Fruit fly (Drosophila melanogaster) whole organism, embryonic: ENCODE results near the gene Snx6.

ENCODE experiments used
- CG10654 ChIP-seq: fragments of 200-800 bp; sonication (Bioruptor generic); optimal IDR thresholded peaks from 2 replicates; lab custom pipeline; 2016; ENCODE audit warnings: missing biosample characterization, missing genetic modification characterization
- CG12744 ChIP-seq: fragments of 200-800 bp; sonication (Bioruptor generic); optimal IDR thresholded peaks from 2 replicates; lab custom pipeline; 2016; ENCODE audit warnings: missing biosample characterization, missing genetic modification characterization
- CG16813 ChIP-seq: fragments of 200-800 bp; sonication (Bioruptor generic); IDR thresholded peaks from 3 replicates; pipeline ENCODE4 v1.3.6; 2022; ENCODE audit warnings: missing biosample characterization, missing genetic modification characterization; ENCODE audit not compliant: partially characterized antibody
- CG18476 ChIP-seq: fragments of 200-800 bp; sonication (Bioruptor generic); optimal IDR thresholded peaks from 2 replicates; lab custom pipeline; 2016; ENCODE audit warnings: missing biosample characterization, mild to moderate bottlenecking, missing genetic modification characterization
- CG18619 ChIP-seq: fragments of 200-800 bp; sonication (Bioruptor generic); optimal IDR thresholded peaks from 3 replicates; lab custom pipeline; 2017; ENCODE audit warnings: missing biosample characterization, mild to moderate bottlenecking, missing genetic modification characterization
- CG33557 ChIP-seq: fragments of 200-800 bp; sonication (Bioruptor generic); optimal IDR thresholded peaks from 2 replicates; lab custom pipeline; 2019; ENCODE audit warnings: missing biosample characterization, mild to moderate bottlenecking, missing genetic modification characterization, moderate library complexity
- CG42726 ChIP-seq: fragments of 200-800 bp; sonication (Bioruptor generic); IDR thresholded peaks from 2 replicates; pipeline ENCODE4 v1.3.6; 2022; ENCODE audit warnings: missing biosample characterization, missing genetic modification characterization; ENCODE audit not compliant: partially characterized antibody
- CG4282 ChIP-seq: fragments of 200-800 bp; sonication (Bioruptor generic); optimal IDR thresholded peaks from 2 replicates; lab custom pipeline; 2016; ENCODE audit warnings: missing biosample characterization, missing genetic modification characterization
- CG4360 ChIP-seq: fragments of 200-800 bp; sonication (Bioruptor generic); IDR thresholded peaks from 2 replicates; pipeline ENCODE4 v1.3.6; 2022; ENCODE audit warnings: missing biosample characterization, missing genetic modification characterization
- CG6175 ChIP-seq: fragments of 200-800 bp; sonication (Bioruptor generic); IDR thresholded peaks from 3 replicates; pipeline ENCODE4 v1.3.6; 2022; ENCODE audit warnings: missing biosample characterization, missing genetic modification characterization
- CG7745 ChIP-seq: fragments of 200-800 bp; sonication (Bioruptor generic); optimal IDR thresholded peaks from 2 replicates; lab custom pipeline; 2018; ENCODE audit warnings: missing biosample characterization, mild to moderate bottlenecking, missing genetic modification characterization, moderate library complexity
- CG9437 ChIP-seq: fragments of 200-800 bp; sonication (Bioruptor generic); optimal IDR thresholded peaks from 2 replicates; lab custom pipeline; 2018; ENCODE audit warnings: missing biosample characterization, mild to moderate bottlenecking, missing genetic modification characterization
- Deaf1 ChIP-seq: fragments of 200-800 bp; optimal IDR thresholded peaks from 3 replicates; lab custom pipeline; 2019; ENCODE audit warnings: missing biosample characterization, mild to moderate bottlenecking, missing genetic modification characterization, moderate library complexity
- Doc2 ChIP-seq: fragments of 200-800 bp; sonication (Bioruptor generic); IDR thresholded peaks from 2 replicates; pipeline ENCODE4 v1.3.6; 2022; ENCODE audit warnings: missing biosample characterization, missing genetic modification characterization
- Med ChIP-seq: fragments of 200-800 bp; sonication (Bioruptor generic); peaks from one replicate; lab custom pipeline; 2016; ENCODE audit warnings: missing biosample characterization, missing genetic modification characterization, mild to moderate bottlenecking, inconsistent platforms, moderate library complexity
- Mes4 ChIP-seq: fragments of 200-800 bp; sonication (Bioruptor generic); optimal IDR thresholded peaks from 2 replicates; lab custom pipeline; 2016; ENCODE audit warnings: missing biosample characterization, missing genetic modification characterization
- NC2α ChIP-seq: fragments of 200-800 bp; sonication (Bioruptor generic); optimal IDR thresholded peaks from 2 replicates; lab custom pipeline; 2016; ENCODE audit warnings: missing biosample characterization, missing genetic modification characterization
- NC2β ChIP-seq: fragments of 200-800 bp; sonication (Bioruptor generic); optimal IDR thresholded peaks from 2 replicates; lab custom pipeline; 2016; ENCODE audit warnings: missing biosample characterization, missing genetic modification characterization
- Poxn ChIP-seq: fragments of 200-800 bp; sonication (Bioruptor generic); IDR thresholded peaks from 2 replicates; pipeline ENCODE4 v1.3.6; 2022; ENCODE audit warnings: missing biosample characterization, missing genetic modification characterization
- al ChIP-seq: fragments of 200-800 bp; sonication (Bioruptor generic); IDR thresholded peaks from 2 replicates; pipeline ENCODE4 v1.3.6; 2022; ENCODE audit warnings: missing biosample characterization, missing genetic modification characterization
- ase ChIP-seq: fragments of 200-800 bp; sonication (Bioruptor generic); IDR thresholded peaks from 3 replicates; pipeline ENCODE4 v1.3.6; 2022; ENCODE audit warnings: missing biosample characterization, missing genetic modification characterization
- cg ChIP-seq: fragments of 200-800 bp; sonication (Bioruptor generic); optimal IDR thresholded peaks from 3 replicates; lab custom pipeline; 2019; ENCODE audit warnings: missing biosample characterization, mild to moderate bottlenecking, missing genetic modification characterization, moderate library complexity
- cwo ChIP-seq: fragments of 200-800 bp; sonication (Bioruptor generic); optimal IDR thresholded peaks from 3 replicates; lab custom pipeline; 2017; ENCODE audit warnings: missing biosample characterization, missing genetic modification characterization, mild to moderate bottlenecking, moderate library complexity, missing genetic modification reagents
- danr ChIP-seq: fragments of 200-800 bp; sonication (Bioruptor generic); IDR thresholded peaks from 2 replicates; pipeline ENCODE4 v1.3.6; 2022; ENCODE audit warnings: missing biosample characterization, missing genetic modification characterization
- dmrt99B ChIP-seq: fragments of 200-800 bp; sonication (Bioruptor generic); optimal IDR thresholded peaks from 2 replicates; lab custom pipeline; 2018; ENCODE audit warnings: missing biosample characterization, mild to moderate bottlenecking, missing genetic modification characterization, moderate library complexity
- ems ChIP-seq: fragments of 200-800 bp; sonication (Bioruptor generic); optimal IDR thresholded peaks from 3 replicates; lab custom pipeline; 2016; ENCODE audit warnings: missing biosample characterization, missing genetic modification characterization
- ewg ChIP-seq: fragments of 200-800 bp; sonication (Bioruptor generic); optimal IDR thresholded peaks from 3 replicates; lab custom pipeline; 2017; ENCODE audit warnings: mild to moderate bottlenecking, missing biosample characterization, missing genetic modification reagents, missing genetic modification characterization
- gfzf ChIP-seq: fragments of 200-800 bp; sonication (Bioruptor generic); optimal IDR thresholded peaks from 2 replicates; lab custom pipeline; 2016; ENCODE audit warnings: missing biosample characterization, mild to moderate bottlenecking, missing genetic modification characterization, moderate library complexity
- gro ChIP-seq: fragments of 200-800 bp; sonication (Bioruptor generic); optimal IDR thresholded peaks from 2 replicates; lab custom pipeline; 2016; ENCODE audit warnings: missing biosample characterization, missing genetic modification characterization
- gt ChIP-seq: fragments of 200-800 bp; sonication (Bioruptor generic); IDR thresholded peaks from 2 replicates; pipeline ENCODE4 v1.3.6; 2022; ENCODE audit warnings: missing biosample characterization, missing genetic modification characterization
- klu ChIP-seq: fragments of 200-800 bp; sonication (Bioruptor generic); IDR thresholded peaks from 2 replicates; pipeline ENCODE4 v1.3.6; 2022; ENCODE audit warnings: missing biosample characterization, missing genetic modification characterization
- lilli ChIP-seq: fragments of 200-800 bp; sonication (Bioruptor generic); optimal IDR thresholded peaks from 3 replicates; lab custom pipeline; 2016; ENCODE audit warnings: missing biosample characterization, missing genetic modification characterization
- lmd ChIP-seq: fragments of 200-800 bp; sonication (Bioruptor generic); IDR thresholded peaks from 2 replicates; pipeline ENCODE4 v1.3.6; 2022; ENCODE audit warnings: missing biosample characterization, missing genetic modification characterization
- maf-S ChIP-seq: fragments of 200-800 bp; sonication (Bioruptor generic); optimal IDR thresholded peaks from 2 replicates; lab custom pipeline; 2016; ENCODE audit warnings: missing biosample characterization, missing genetic modification characterization
- mam ChIP-seq: fragments of 200-800 bp; sonication (Bioruptor generic); optimal IDR thresholded peaks from 3 replicates; lab custom pipeline; 2016; ENCODE audit warnings: missing biosample characterization, missing genetic modification characterization
- nerfin-2 ChIP-seq: fragments of 200-800 bp; sonication (Bioruptor generic); IDR thresholded peaks from 2 replicates; pipeline ENCODE4 v1.3.6; 2022; ENCODE audit warnings: missing biosample characterization, missing genetic modification characterization; ENCODE audit not compliant: partially characterized antibody
- odd ChIP-seq: fragments of 200-800 bp; sonication (Bioruptor generic); optimal IDR thresholded peaks from 2 replicates; lab custom pipeline; 2017; ENCODE audit warnings: missing biosample characterization, mild to moderate bottlenecking, missing genetic modification characterization
- ranshi ChIP-seq: fragments of 200-800 bp; sonication (Bioruptor generic); IDR thresholded peaks from 2 replicates; pipeline ENCODE4 v1.3.6; 2022; ENCODE audit warnings: missing biosample characterization, missing genetic modification characterization
- rib ChIP-seq: fragments of 200-800 bp; sonication (Bioruptor generic); IDR thresholded peaks from 2 replicates; pipeline ENCODE4 v1.3.6; 2022; ENCODE audit warnings: missing biosample characterization, missing genetic modification characterization
- scrt ChIP-seq: fragments of 200-800 bp; sonication (Bioruptor generic); optimal IDR thresholded peaks from 2 replicates; lab custom pipeline; 2018; ENCODE audit warnings: missing biosample characterization, mild to moderate bottlenecking, missing genetic modification characterization, moderate library complexity
- sima ChIP-seq: fragments of 200-800 bp; sonication (Bioruptor generic); optimal IDR thresholded peaks from 2 replicates; lab custom pipeline; 2016; ENCODE audit warnings: missing biosample characterization, missing genetic modification characterization
- ssp ChIP-seq: fragments of 200-800 bp; sonication (Bioruptor generic); IDR thresholded peaks from 2 replicates; pipeline ENCODE4 v1.3.6; 2022; ENCODE audit warnings: missing biosample characterization, missing genetic modification characterization
- sug ChIP-seq: fragments of 200-800 bp; optimal IDR thresholded peaks from 2 replicates; lab custom pipeline; 2019; ENCODE audit warnings: missing biosample characterization, mild to moderate bottlenecking, missing genetic modification characterization, moderate library complexity
- tgo ChIP-seq: fragments of 200-800 bp; sonication (Bioruptor generic); IDR thresholded peaks from 3 replicates; pipeline ENCODE4 v1.3.6; 2022; ENCODE audit warnings: missing biosample characterization, missing genetic modification characterization
- tna ChIP-seq: fragments of 200-800 bp; sonication (Bioruptor generic); IDR thresholded peaks from 2 replicates; pipeline ENCODE4 v1.3.6; 2022; ENCODE audit warnings: missing biosample characterization, missing genetic modification characterization; ENCODE audit not compliant: partially characterized antibody
- toy ChIP-seq: fragments of 200-800 bp; sonication (Bioruptor generic); IDR thresholded peaks from 2 replicates; pipeline ENCODE4 v1.3.6; 2022; ENCODE audit warnings: missing biosample characterization, missing genetic modification characterization
- twi ChIP-seq: fragments of 200-800 bp; optimal IDR thresholded peaks from 2 replicates; lab custom pipeline; 2019; ENCODE audit warnings: missing biosample characterization, mild to moderate bottlenecking, missing genetic modification characterization, moderate library complexity
- vvl ChIP-seq: fragments of 200-800 bp; sonication (Bioruptor generic); IDR thresholded peaks from 2 replicates; pipeline ENCODE4 v1.3.6; 2022; ENCODE audit warnings: missing biosample characterization, missing genetic modification characterization
- z ChIP-seq: fragments of 200-800 bp; sonication (Bioruptor generic); IDR thresholded peaks from 3 replicates; pipeline ENCODE4 v1.3.6; 2022; ENCODE audit warnings: missing biosample characterization, missing genetic modification characterization

Snx6 gene

dm6 chr2L:8239712-8240245 is 19.2 kb upstream of the Snx6 start, which contains the start of gene Pvr (continued):
- no peak for TF ChIP-seq CG6175
- peak; percentile 89 for TF ChIP-seq tna (GFP tag; lab: Robert Waterston, UW)
- no peak for TF ChIP-seq z (GFP tag; lab: Robert Waterston, UW)
- TF ChIP-seq dmrt99B = no peak
- TF ChIP-seq ems (GFP tag; lab: Kevin White, UChicago) = peak; percentile 32
- no peak for TF ChIP-seq ssp (GFP tag; lab: Robert Waterston, UW)
- TF ChIP-seq Deaf1 (tag; lab: Kevin White, UChicago) = no peak
- no peak for TF ChIP-seq gro (GFP tag; lab: Kevin White, UChicago)
- TF ChIP-seq lilli (GFP tag; lab: Kevin White, UChicago) = peak; percentile 24
- no peak for TF ChIP-seq ranshi (GFP tag; lab: Robert Waterston, UW)
- TF ChIP-seq CG18619 (GFP tag; lab: Kevin White, UChicago) = no peak
- TF ChIP-seq sima = no peak
- TF ChIP-seq CG42726 (GFP tag; lab: Robert Waterston, UW) = peak; percentile 90
- no peak for TF ChIP-seq scrt (GFP tag; lab: Kevin White, UChicago)
- no peak for TF ChIP-seq Doc2 (GFP tag; lab: Robert Waterston, UW)
- peak; percentile 90 for TF ChIP-seq CG16813 (GFP tag; lab: Robert Waterston, UW)
- peak; percentile 12 for TF ChIP-seq gfzf (GFP tag; lab: Kevin White, UChicago)
- no peak for TF ChIP-seq gt (GFP tag; lab: Robert Waterston, UW)
- no peak for TF ChIP-seq Mes4 (GFP tag; lab: Kevin White, UChicago)
- TF ChIP-seq CG18476 (GFP tag; lab: Kevin White, UChicago) = peak; percentile 36
- TF ChIP-seq toy (GFP tag; lab: Robert Waterston, UW) = no peak
- TF ChIP-seq Med = peak; percentile 86
- TF ChIP-seq rib = no peak
- TF ChIP-seq NC2β (GFP tag; lab: Kevin White, UChicago) = no peak
- TF ChIP-seq Poxn (GFP tag; lab: Robert Waterston, UW) = no peak
- TF ChIP-seq tgo (GFP tag; lab: Robert Waterston, UW) = no peak
- TF ChIP-seq cg (GFP tag; lab: Kevin White, UChicago) = no peak
- peak; percentile 89 for TF ChIP-seq nerfin-2 (GFP tag; lab: Robert Waterston, UW)
- TF ChIP-seq, all 482 proteins: peak for 103

- TF ChIP-seq CG9437 (GFP tag; lab: Kevin White, UChicago) (no peak), z (GFP tag; lab: Robert Waterston, UW) (peak; percentile 43; the same call in 1 of the 3 replicates), CG4360 (GFP tag; lab: Robert Waterston, UW) (peak; percentile 72), al (no peak), cwo (GFP tag; lab: Kevin White, UChicago) (peak; percentile 19), CG10654 (no peak), mam (no peak), odd (GFP tag; lab: Kevin White, UChicago) (no peak), maf-S (GFP tag; lab: Kevin White, UChicago) (no peak), klu (GFP tag; lab: Robert Waterston, UW) (no peak), NC2β (GFP tag; lab: Kevin White, UChicago) (no peak), cg (GFP tag; lab: Kevin White, UChicago) (peak; percentile 79), Poxn (GFP tag; lab: Robert Waterston, UW) (no peak), CG33557 (GFP tag; lab: Kevin White, UChicago) (no peak), ase (GFP tag; lab: Robert Waterston, UW) (no peak), CG12744 (GFP tag; lab: Kevin White, UChicago) (no peak), twi (tag; lab: Kevin White, UChicago) (no peak), vvl (GFP tag; lab: Robert Waterston, UW) (no peak), CG7745 (tag; lab: Kevin White, UChicago) (no peak), NC2α (GFP tag; lab: Kevin White, UChicago) (no peak), ewg (GFP tag; lab: Kevin White, UChicago) (no peak), Med (peak; percentile 29), lmd (GFP tag; lab: Robert Waterston, UW) (no peak), danr (GFP tag; lab: Robert Waterston, UW) (no peak), CG4282 (GFP tag; lab: Kevin White, UChicago) (no peak), sug (peak; percentile 12)
These were observed 18.6 kb upstream of the Snx6 start for dm6 chr2L:8239032-8239650.
